Worm (Caenorhabditis elegans): ENCODE results near the gene M03C11.9.

- TF ChIP-seq W03F9.2 (tag; optimal IDR thresholded peaks at IDR 0.05) = no peak
- TF ChIP-seq dao-5 (tag; optimal IDR thresholded peaks at IDR 0.05) = no peak
- TF ChIP-seq him-1 (tag; optimal IDR thresholded peaks at IDR 0.05) = no peak
Measured at ce11 chrIII:10367355-10367909, 24.1 kb downstream of the M03C11.9 start.
